Fruit fly (Drosophila melanogaster) whole organism, adult: Measurements from ENCODE around the gene CG7512.

Experiments
- CG1620 ChIP-seq: fragments of 200-800 bp; sonication (Bioruptor generic); optimal IDR thresholded peaks from 2 replicates; lab custom pipeline; 2016; ENCODE audit warnings: missing biosample characterization, missing genetic modification characterization
- cic ChIP-seq: fragments of 200-800 bp; sonication (Bioruptor generic); optimal IDR thresholded peaks from 2 replicates; lab custom pipeline; 2017; ENCODE audit warnings: missing biosample characterization, mild to moderate bottlenecking, missing genetic modification characterization, moderate library complexity
- toe ChIP-seq: fragments of 200-800 bp; sonication (Bioruptor generic); optimal IDR thresholded peaks from 2 replicates; lab custom pipeline; 2016; ENCODE audit warnings: missing biosample characterization, missing genetic modification characterization

- TF ChIP-seq CG1620 (GFP tag; lab: Kevin White, UChicago) (no peak), cic (GFP tag; lab: Kevin White, UChicago) (no peak), toe (GFP tag; lab: Kevin White, UChicago) (no peak)
Observed at dm6 chr3L:11563972-11564533, 50.5 kb downstream of the CG7512 start, which contains the start of the genes CG46412 and CG33267.
